Worm (Caenorhabditis elegans) whole organism, late embryonic: ENCODE results near the gene F13E9.9.

Experiments used
- T23F11.4 ChIP-seq: fragments of 200-800 bp; sonication (Bioruptor generic); optimal IDR thresholded peaks from 2 replicates; lab custom pipeline; 2018; ENCODE audit warnings: mild to moderate bottlenecking, missing genetic modification characterization, missing compliant biosample characterization
- ama-1 ChIP-seq: fragments of 150-350 bp; optimal IDR thresholded peaks from 2 replicates; lab custom pipeline; 2014
- lim-6 ChIP-seq: sonication (generic microtip); optimal IDR thresholded peaks from 2 replicates; lab custom pipeline; 2016; ENCODE audit warnings: missing genetic modification characterization, missing compliant biosample characterization
- nhr-11 ChIP-seq: fragments of 150-350 bp; optimal IDR thresholded peaks from 2 replicates; lab custom pipeline; 2014; ENCODE audit warnings: missing biosample characterization, missing genetic modification characterization
- pag-3 ChIP-seq: sonication (generic microtip); optimal IDR thresholded peaks from 2 replicates; lab custom pipeline; 2016; ENCODE audit warnings: missing compliant biosample characterization, missing genetic modification characterization, borderline replicate concordance
- pat-9 ChIP-seq: fragments of 200-800 bp; sonication (Bioruptor generic); optimal IDR thresholded peaks from 2 replicates; lab custom pipeline; 2018; ENCODE audit warnings: mild to moderate bottlenecking, missing genetic modification characterization, moderate library complexity, missing compliant biosample characterization
- pha-4 ChIP-seq: fragments of 150-350 bp; optimal IDR thresholded peaks from 2 replicates; lab custom pipeline; 2018; ENCODE audit warnings: missing biosample characterization, missing genetic modification reagents, missing genetic modification characterization
- sox-4 ChIP-seq: sonication (generic microtip); optimal IDR thresholded peaks from 2 replicates; lab custom pipeline; 2017; ENCODE audit warnings: mild to moderate bottlenecking, missing genetic modification characterization, inconsistent platforms, missing compliant biosample characterization
- syd-9 ChIP-seq: sonication (generic microtip); optimal IDR thresholded peaks from 2 replicates; lab custom pipeline; 2016; ENCODE audit warnings: mild to moderate bottlenecking, missing genetic modification characterization, moderate library complexity, missing compliant biosample characterization

ce11 chrIV:10879542-10879941 lies 19.4 kb downstream of the F13E9.9 start, which contains the start of gene sdz-13:
- TF ChIP-seq pag-3 (tag; lab: Kevin White, UChicago) (no peak), nhr-11 (tag; lab: Kevin White, UChicago) (no peak), pat-9 (no peak), pha-4 (no peak), sox-4 (tag; lab: Kevin White, UChicago) (no peak), ama-1 (lab: Kevin White, UChicago) (no peak), lim-6 (tag; lab: Kevin White, UChicago) (no peak), syd-9 (tag; lab: Kevin White, UChicago) (no peak), T23F11.4 (GFP tag; lab: Kevin White, UChicago) (no peak)
